Worm (Caenorhabditis elegans): ENCODE results near the gene C08D8.7.

DNA sequence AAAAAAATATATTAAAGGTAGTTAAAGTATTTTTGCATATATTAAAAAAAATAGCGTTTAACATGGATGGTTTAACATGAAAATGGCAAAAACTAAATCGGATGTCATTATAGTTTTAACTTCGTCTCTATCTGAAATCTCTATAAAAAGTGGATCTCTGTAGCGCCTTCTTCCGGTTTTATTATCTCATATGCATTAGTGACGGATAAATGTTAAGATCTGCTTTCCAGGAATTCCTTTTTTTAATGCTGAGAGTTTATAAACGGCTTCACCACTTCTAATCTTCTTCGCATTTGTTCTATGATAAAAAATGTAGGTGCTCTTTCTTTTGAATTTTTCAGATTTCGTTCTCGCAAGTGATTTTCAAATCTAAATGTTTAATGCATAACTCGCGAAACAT, 1.4 kb downstream of the C08D8.7 start:
- TF ChIP-seq ceh-83 (GFP tag; optimal IDR thresholded peaks at IDR 0.05): no peak
- no peak for TF ChIP-seq unc-62 (GFP tag; optimal IDR thresholded peaks at IDR 0.05)
- TF ChIP-seq nhr-12 (tag; optimal IDR thresholded peaks at IDR 0.05): no peak
- no peak for TF ChIP-seq tbx-8 (GFP tag; optimal IDR thresholded peaks at IDR 0.05)
- no peak for TF ChIP-seq mls-2 (tag; optimal IDR thresholded peaks at IDR 0.05)
- no peak for TF ChIP-seq unc-39 (tag; optimal IDR thresholded peaks at IDR 0.05)

All from whole organism, mixed stage, embryonic.